Fruit fly (Drosophila melanogaster) whole organism, prepupa: ENCODE results near the gene Exn.

ENCODE experiments used
- Blimp-1 ChIP-seq: fragments of 200-800 bp; sonication (Bioruptor generic); optimal IDR thresholded peaks from 3 replicates; lab custom pipeline; 2017; ENCODE audit warnings: missing biosample characterization, missing genetic modification characterization, mild to moderate bottlenecking, moderate library complexity, missing genetic modification reagents
- CG10631 ChIP-seq: fragments of 200-800 bp; sonication (Bioruptor generic); optimal IDR thresholded peaks from 2 replicates; lab custom pipeline; 2016; ENCODE audit warnings: missing biosample characterization, missing genetic modification characterization
- CG11294 ChIP-seq: fragments of 200-800 bp; sonication (Bioruptor generic); IDR thresholded peaks from 2 replicates; pipeline ENCODE4 v1.3.6; 2022; ENCODE audit warnings: missing biosample characterization, missing genetic modification characterization
- CG11762 ChIP-seq: fragments of 200-800 bp; sonication (Bioruptor generic); optimal IDR thresholded peaks from 3 replicates; lab custom pipeline; 2016; ENCODE audit warnings: missing biosample characterization, missing genetic modification characterization; ENCODE audit not compliant: insufficient read depth
- CG15336 ChIP-seq: fragments of 200-800 bp; sonication (Bioruptor generic); IDR thresholded peaks from 2 replicates; pipeline ENCODE4 v1.3.6; 2022; ENCODE audit warnings: missing biosample characterization, missing genetic modification characterization
- CG1621 ChIP-seq: fragments of 200-800 bp; sonication (Bioruptor generic); optimal IDR thresholded peaks from 3 replicates; lab custom pipeline; 2018; ENCODE audit warnings: missing biosample characterization, mild to moderate bottlenecking, missing genetic modification characterization
- CG16779 ChIP-seq: fragments of 200-800 bp; sonication (Bioruptor generic); optimal IDR thresholded peaks from 3 replicates; lab custom pipeline; 2017; ENCODE audit warnings: missing biosample characterization, mild to moderate bottlenecking, missing genetic modification characterization
- CG3032 ChIP-seq: fragments of 200-800 bp; optimal IDR thresholded peaks from 2 replicates; lab custom pipeline; 2019; ENCODE audit warnings: missing biosample characterization, mild to moderate bottlenecking, missing genetic modification characterization, moderate library complexity
- CG31627 ChIP-seq: fragments of 200-800 bp; sonication (Bioruptor generic); optimal IDR thresholded peaks from 3 replicates; lab custom pipeline; 2016; ENCODE audit warnings: missing biosample characterization, missing genetic modification characterization
- CG32006 ChIP-seq: fragments of 200-800 bp; sonication (Bioruptor generic); optimal IDR thresholded peaks from 3 replicates; lab custom pipeline; 2017; ENCODE audit warnings: missing biosample characterization, mild to moderate bottlenecking, missing genetic modification characterization
- CG34406 ChIP-seq: fragments of 200-800 bp; sonication (Bioruptor generic); optimal IDR thresholded peaks from 3 replicates; lab custom pipeline; 2016; ENCODE audit warnings: missing biosample characterization, missing genetic modification characterization
- CG3919 ChIP-seq: fragments of 200-800 bp; sonication (Bioruptor generic); optimal IDR thresholded peaks from 3 replicates; lab custom pipeline; 2016; ENCODE audit warnings: missing biosample characterization, missing genetic modification characterization
- CG4318 ChIP-seq: fragments of 200-800 bp; sonication (Bioruptor generic); optimal IDR thresholded peaks from 3 replicates; lab custom pipeline; 2017; ENCODE audit warnings: missing biosample characterization, mild to moderate bottlenecking, missing genetic modification characterization
- CG6163 ChIP-seq: fragments of 200-800 bp; sonication (Bioruptor generic); IDR thresholded peaks from 3 replicates; pipeline ENCODE4 v1.3.6; 2022; ENCODE audit warnings: missing biosample characterization, missing genetic modification characterization
- CG6792 ChIP-seq: fragments of 200-800 bp; sonication (Bioruptor generic); optimal IDR thresholded peaks from 3 replicates; lab custom pipeline; 2016; ENCODE audit warnings: missing biosample characterization, missing genetic modification characterization
- CG6808 ChIP-seq: fragments of 200-800 bp; sonication (Bioruptor generic); optimal IDR thresholded peaks from 3 replicates; lab custom pipeline; 2017; ENCODE audit warnings: missing biosample characterization, missing genetic modification characterization, mild to moderate bottlenecking, moderate library complexity, missing genetic modification reagents
- CG7368 ChIP-seq: fragments of 200-800 bp; sonication (Bioruptor generic); optimal IDR thresholded peaks from 3 replicates; lab custom pipeline; 2016; ENCODE audit warnings: missing biosample characterization, missing genetic modification characterization
- CG8119 ChIP-seq: fragments of 200-800 bp; sonication (Bioruptor generic); IDR thresholded peaks from 3 replicates; pipeline ENCODE4 v1.3.6; 2022; ENCODE audit warnings: missing biosample characterization, missing genetic modification characterization
- CG8319 ChIP-seq: fragments of 200-800 bp; sonication (Bioruptor generic); optimal IDR thresholded peaks from 3 replicates; lab custom pipeline; 2016; ENCODE audit warnings: missing biosample characterization, missing genetic modification characterization
- CG9139 ChIP-seq: fragments of 200-800 bp; sonication (Bioruptor generic); optimal IDR thresholded peaks from 3 replicates; lab custom pipeline; 2017; ENCODE audit warnings: missing biosample characterization, mild to moderate bottlenecking, missing genetic modification characterization
- Eip78C ChIP-seq: fragments of 200-800 bp; sonication (Bioruptor generic); peaks from one replicate; lab custom pipeline; 2016; ENCODE audit warnings: missing biosample characterization, missing genetic modification characterization
- Ets21C ChIP-seq: fragments of 200-800 bp; sonication (Bioruptor generic); optimal IDR thresholded peaks from 3 replicates; lab custom pipeline; 2016; ENCODE audit warnings: missing biosample characterization, missing genetic modification characterization
- Ets96B ChIP-seq: fragments of 200-800 bp; optimal IDR thresholded peaks from 2 replicates; lab custom pipeline; 2019; ENCODE audit warnings: missing biosample characterization, mild to moderate bottlenecking, missing genetic modification characterization, moderate library complexity
- Hr38 ChIP-seq: sonication (Bioruptor generic); optimal IDR thresholded peaks from 2 replicates; lab custom pipeline; 2016; ENCODE audit warnings: missing biosample characterization, missing genetic modification characterization
- Hr39 ChIP-seq: fragments of 200-800 bp; sonication (Bioruptor generic); optimal IDR thresholded peaks from 2 replicates; lab custom pipeline; 2016; ENCODE audit warnings: missing biosample characterization, missing genetic modification characterization
- Hr4 ChIP-seq: fragments of 200-800 bp; sonication (Bioruptor generic); optimal IDR thresholded peaks from 3 replicates; lab custom pipeline; 2016; ENCODE audit warnings: missing biosample characterization, missing genetic modification characterization
- Met ChIP-seq: fragments of 200-800 bp; sonication (Bioruptor generic); optimal IDR thresholded peaks from 3 replicates; lab custom pipeline; 2016; ENCODE audit warnings: missing biosample characterization, missing genetic modification characterization
- OdsH ChIP-seq: fragments of 200-800 bp; sonication (Bioruptor generic); optimal IDR thresholded peaks from 3 replicates; lab custom pipeline; 2016; ENCODE audit warnings: missing biosample characterization, missing genetic modification characterization
- Sox102F ChIP-seq: fragments of 200-800 bp; sonication (Bioruptor generic); optimal IDR thresholded peaks from 2 replicates; lab custom pipeline; 2016; ENCODE audit warnings: missing biosample characterization, mild to moderate bottlenecking, missing genetic modification characterization
- Sox14 ChIP-seq: fragments of 200-800 bp; sonication (Bioruptor generic); optimal IDR thresholded peaks from 3 replicates; lab custom pipeline; 2016; ENCODE audit warnings: missing biosample characterization, missing genetic modification characterization
- achi ChIP-seq: fragments of 200-800 bp; sonication (Bioruptor generic); optimal IDR thresholded peaks from 3 replicates; lab custom pipeline; 2016; ENCODE audit warnings: missing biosample characterization, missing genetic modification characterization
- acj6 ChIP-seq: fragments of 200-800 bp; sonication (Bioruptor generic); optimal IDR thresholded peaks from 3 replicates; lab custom pipeline; 2016; ENCODE audit warnings: missing biosample characterization, missing genetic modification characterization
- dac ChIP-seq: fragments of 200-800 bp; sonication (Bioruptor generic); optimal IDR thresholded peaks from 2 replicates; lab custom pipeline; 2017; ENCODE audit warnings: missing biosample characterization, mild to moderate bottlenecking, missing genetic modification characterization
- dsx ChIP-seq: fragments of 200-800 bp; optimal IDR thresholded peaks from 3 replicates; lab custom pipeline; 2019; ENCODE audit warnings: missing biosample characterization, mild to moderate bottlenecking, missing genetic modification characterization, moderate library complexity; ENCODE audit not compliant: poor library complexity, severe bottlenecking
- esn ChIP-seq: fragments of 200-800 bp; sonication (Bioruptor generic); optimal IDR thresholded peaks from 2 replicates; lab custom pipeline; 2016; ENCODE audit warnings: missing biosample characterization, mild to moderate bottlenecking, missing genetic modification characterization, moderate library complexity
- fd59A ChIP-seq: fragments of 200-800 bp; sonication (Bioruptor generic); optimal IDR thresholded peaks from 2 replicates; lab custom pipeline; 2017; ENCODE audit warnings: missing biosample characterization, mild to moderate bottlenecking, missing genetic modification characterization, missing genetic modification reagents
- fkh ChIP-seq: fragments of 200-800 bp; sonication (Bioruptor generic); optimal IDR thresholded peaks from 3 replicates; lab custom pipeline; 2017; ENCODE audit warnings: missing biosample characterization, mild to moderate bottlenecking, missing genetic modification characterization, moderate library complexity
- net ChIP-seq: fragments of 200-800 bp; sonication (Bioruptor generic); optimal IDR thresholded peaks from 3 replicates; lab custom pipeline; 2016; ENCODE audit warnings: missing biosample characterization, missing genetic modification characterization
- spab ChIP-seq: fragments of 200-800 bp; sonication (Bioruptor generic); optimal IDR thresholded peaks from 2 replicates; lab custom pipeline; 2017; ENCODE audit warnings: missing biosample characterization, mild to moderate bottlenecking, missing genetic modification characterization, missing genetic modification reagents
- ss ChIP-seq, 2 experiments: fragments of 200-800 bp; sonication (Bioruptor generic); optimal IDR thresholded peaks; 2 replicates in 1 of 2; 3 replicates in 1 of 2; lab custom pipeline; 2017 to 2018; ENCODE audit warnings: mild to moderate bottlenecking in 2 of 2, missing biosample characterization in 2 of 2, missing genetic modification characterization in 2 of 2, moderate library complexity in 1 of 2
- svp ChIP-seq: fragments of 200-800 bp; sonication (Bioruptor generic); peaks from one replicate; lab custom pipeline; 2016; ENCODE audit warnings: missing biosample characterization, missing genetic modification characterization
- topi ChIP-seq: fragments of 200-800 bp; sonication (Bioruptor generic); optimal IDR thresholded peaks from 3 replicates; lab custom pipeline; 2016; ENCODE audit warnings: missing biosample characterization, missing genetic modification characterization
- vri ChIP-seq: fragments of 200-800 bp; sonication (Bioruptor generic); optimal IDR thresholded peaks from 3 replicates; lab custom pipeline; 2016; ENCODE audit warnings: missing biosample characterization, mild to moderate bottlenecking, missing genetic modification characterization

Exn gene

DNA sequence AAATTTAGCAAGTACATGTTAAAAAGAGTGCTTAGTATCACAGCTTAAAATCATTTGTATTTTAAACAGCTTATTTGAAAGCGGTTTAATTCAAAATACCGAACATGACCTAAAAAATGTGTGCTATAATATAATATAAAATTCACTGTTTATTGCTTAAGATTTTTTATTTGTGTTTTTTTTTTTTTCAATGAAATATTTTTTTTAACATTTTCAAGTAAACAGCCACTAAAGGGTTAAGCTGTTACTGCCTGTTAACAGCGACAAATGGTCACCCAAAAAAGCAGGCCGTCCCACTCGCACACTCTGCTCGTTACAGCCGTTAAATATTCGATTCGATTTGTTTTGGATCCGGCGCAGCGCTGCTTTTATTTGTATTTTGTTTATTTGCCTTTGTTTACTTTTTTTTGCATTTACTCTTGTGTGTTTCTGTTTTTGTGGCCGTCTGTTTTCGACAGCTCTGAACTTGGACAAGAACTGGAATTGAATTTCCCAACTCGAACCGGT lies 4.9 kb downstream of the Exn start (continued):
- no peak for TF ChIP-seq fd59A
- peak; percentile 14 for TF ChIP-seq CG3032 (tag; lab: Kevin White, UChicago)
- TF ChIP-seq Eip78C (GFP tag; lab: Kevin White, UChicago): peak; percentile 82
- TF ChIP-seq CG6808: peak; percentile 24
- TF ChIP-seq CG3919 (GFP tag; lab: Kevin White, UChicago): peak; percentile 76
- peak; percentile 43 for TF ChIP-seq Hr4
- TF ChIP-seq Sox14 (GFP tag; lab: Kevin White, UChicago): peak; percentile 43
- peak; percentile 9 for TF ChIP-seq net (GFP tag; lab: Kevin White, UChicago)
- TF ChIP-seq CG4318 (GFP tag; lab: Kevin White, UChicago): peak; percentile 39
- no peak for TF ChIP-seq vri (GFP tag; lab: Kevin White, UChicago)
- TF ChIP-seq dsx: peak; percentile 16
- no peak for TF ChIP-seq Ets21C (GFP tag; lab: Kevin White, UChicago)
- TF ChIP-seq CG16779: peak; percentile 15
- peak; percentile 55 for TF ChIP-seq OdsH
- TF ChIP-seq acj6 (GFP tag; lab: Kevin White, UChicago): peak; percentile 35
- TF ChIP-seq Hr39 (GFP tag; lab: Kevin White, UChicago): peak; percentile 20
- peak; percentile 18 for TF ChIP-seq CG9139 (GFP tag; lab: Kevin White, UChicago)
- peak; percentile 66 for TF ChIP-seq topi (GFP tag; lab: Kevin White, UChicago)
- TF ChIP-seq CG11762: peak; percentile 62
- peak; percentile 46; the same call in 2 of the 3 replicates for TF ChIP-seq CG8119
- TF ChIP-seq achi (GFP tag; lab: Kevin White, UChicago): peak; percentile 8
- peak; percentile 74 for TF ChIP-seq svp (GFP tag; lab: Kevin White, UChicago)
- peak; percentile 51 for TF ChIP-seq CG32006 (GFP tag; lab: Kevin White, UChicago)
- TF ChIP-seq CG31627 (GFP tag; lab: Kevin White, UChicago): no peak
- TF ChIP-seq CG7368 (GFP tag; lab: Kevin White, UChicago): peak; percentile 59
- peak; percentile 74 for TF ChIP-seq fkh (GFP tag; lab: Kevin White, UChicago)
- peak; percentile 69 for TF ChIP-seq esn (GFP tag; lab: Kevin White, UChicago)
- peak; percentile 63 for TF ChIP-seq CG15336 (GFP tag; lab: Robert Waterston, UW)
- TF ChIP-seq Hr38 (GFP tag; lab: Kevin White, UChicago): no peak
- peak; percentile 31 for TF ChIP-seq CG10631 (GFP tag; lab: Kevin White, UChicago)
- TF ChIP-seq ss (GFP tag; optimal IDR thresholded peaks at IDR 0.05; lab: Kevin White, UChicago): peak in 1 of 2 experiments; percentile 49

DNA sequence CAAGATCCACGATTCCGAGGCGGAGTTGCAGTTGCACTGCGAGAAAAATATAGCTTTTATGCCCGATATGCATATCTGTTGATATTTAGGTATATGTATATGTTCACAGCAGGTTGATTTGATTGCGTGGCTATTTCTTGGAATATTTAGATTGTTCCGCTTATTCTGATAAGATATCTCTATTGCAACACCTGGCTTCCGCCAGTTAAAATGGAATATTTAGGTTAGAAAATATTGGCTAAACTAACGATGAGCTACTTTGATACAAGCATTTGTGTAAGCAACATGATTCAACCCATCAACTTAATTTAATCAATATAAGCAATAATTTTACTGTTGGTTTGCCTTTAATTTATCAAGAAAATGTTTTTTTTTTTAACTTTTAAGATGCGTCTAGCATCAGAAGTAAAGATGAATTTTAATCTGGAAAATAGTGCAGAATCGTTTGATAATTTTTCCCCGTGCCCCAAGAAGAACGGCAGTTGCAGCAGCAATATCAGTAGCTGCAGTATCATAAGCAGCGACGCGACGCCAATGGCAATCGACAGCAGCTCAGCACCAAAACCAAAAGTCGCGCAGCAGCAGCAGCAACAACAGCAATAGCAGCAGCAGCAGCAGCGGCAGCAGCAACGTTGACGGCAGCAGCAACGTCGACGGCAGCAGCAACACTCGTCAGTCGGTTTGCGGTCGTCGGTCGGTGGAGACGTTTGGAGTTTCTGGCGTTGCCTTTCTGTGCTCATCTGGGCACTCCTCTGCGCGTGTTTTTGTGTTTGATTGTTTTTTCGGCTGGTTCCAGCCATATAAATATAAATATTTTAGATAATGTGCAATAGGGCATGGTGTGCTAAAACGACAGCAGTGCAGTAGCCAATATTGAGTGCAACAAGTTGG lies 6.1 kb downstream of the Exn start:
- no peak for TF ChIP-seq Hr38 (GFP tag; lab: Kevin White, UChicago)
- peak; percentile 58; the same call in 1 of the 3 replicates for TF ChIP-seq CG8119
- peak; percentile 92 for TF ChIP-seq svp (GFP tag; lab: Kevin White, UChicago)
- no peak for TF ChIP-seq CG8319 (GFP tag; lab: Kevin White, UChicago)
- TF ChIP-seq Met: peak; percentile 87
- peak; percentile 20; the same call in 1 of the 2 replicates for TF ChIP-seq CG11294 (GFP tag; lab: Robert Waterston, UW)
- TF ChIP-seq dsx: peak; percentile 4
- TF ChIP-seq CG15336 (GFP tag; lab: Robert Waterston, UW): peak; percentile 40; the same call in 1 of the 2 replicates
- peak; percentile 47 for TF ChIP-seq CG11762
- peak; percentile 84 for TF ChIP-seq topi (GFP tag; lab: Kevin White, UChicago)
- TF ChIP-seq CG7368 (GFP tag; lab: Kevin White, UChicago): peak; percentile 46
- TF ChIP-seq Blimp-1 (GFP tag; lab: Kevin White, UChicago): peak; percentile 47
- TF ChIP-seq CG34406 (GFP tag; lab: Kevin White, UChicago): peak; percentile 57
- no peak for TF ChIP-seq fkh (GFP tag; lab: Kevin White, UChicago)
- TF ChIP-seq esn (GFP tag; lab: Kevin White, UChicago): peak; percentile 87
- TF ChIP-seq CG9139 (GFP tag; lab: Kevin White, UChicago): no peak
- TF ChIP-seq CG16779: no peak
- TF ChIP-seq dac (GFP tag; lab: Kevin White, UChicago): peak; percentile 51
- TF ChIP-seq CG6163 (GFP tag; lab: Robert Waterston, UW): peak; percentile 48
- peak; percentile 87 for TF ChIP-seq CG32006 (GFP tag; lab: Kevin White, UChicago)
- peak; percentile 71 for TF ChIP-seq acj6 (GFP tag; lab: Kevin White, UChicago)
- peak; percentile 30 for TF ChIP-seq CG1621 (tag; lab: Kevin White, UChicago)
- peak; percentile 78 for TF ChIP-seq CG31627 (GFP tag; lab: Kevin White, UChicago)
- peak; percentile 62 for TF ChIP-seq Sox102F
- peak; percentile 63 for TF ChIP-seq CG6792 (GFP tag; lab: Kevin White, UChicago)
- peak; percentile 73 for TF ChIP-seq CG4318 (GFP tag; lab: Kevin White, UChicago)
- peak; percentile 77 for TF ChIP-seq fd59A
- peak; percentile 69 for TF ChIP-seq achi (GFP tag; lab: Kevin White, UChicago)
- peak; percentile 62 for TF ChIP-seq Ets96B (tag; lab: Kevin White, UChicago)
- peak; percentile 86 for TF ChIP-seq CG6808
- peak; percentile 70 for TF ChIP-seq spab (GFP tag; lab: Kevin White, UChicago)
